Fruit fly (Drosophila melanogaster): ENCODE measurements around the gene CG34169.

The CG34169 gene

DNA sequence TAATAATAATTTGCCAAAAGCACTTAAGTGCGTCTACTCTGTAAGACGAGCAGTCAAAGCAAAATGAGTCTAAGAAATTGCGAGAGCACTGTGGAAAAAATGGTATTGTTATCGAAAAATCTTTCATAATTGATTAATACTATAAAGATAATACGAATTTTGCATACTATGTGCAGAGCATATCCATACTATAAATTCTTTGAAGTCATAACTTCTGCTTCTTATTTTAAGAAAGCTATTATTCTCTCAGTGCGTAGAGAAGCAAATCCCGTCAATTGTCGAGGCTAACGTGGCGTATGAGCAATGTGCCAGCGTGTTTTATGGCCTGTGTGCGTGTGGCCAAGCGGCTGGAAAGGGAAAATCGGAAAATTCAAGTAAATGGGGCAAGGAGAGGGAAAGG, 13.6 kb upstream of the CG34169 start (continued):
- TF ChIP-seq sc (optimal IDR thresholded peaks at IDR 0.05) (no peak), sc (GFP tag; optimal IDR thresholded peaks at IDR 0.05) (no peak), trh (GFP tag; optimal IDR thresholded peaks at IDR 0.05) (no peak), ind (GFP tag; optimal IDR thresholded peaks at IDR 0.05) (no peak), CG1529 (GFP tag; optimal IDR thresholded peaks at IDR 0.05) (no peak), bigmax (GFP tag; optimal IDR thresholded peaks at IDR 0.05) (no peak), CG12391 (tag; optimal IDR thresholded peaks at IDR 0.05) (no peak), CG12071 (GFP tag; optimal IDR thresholded peaks at IDR 0.05) (no peak), CG10959 (GFP tag; IDR thresholded peaks at IDR 0.05) (no peak), Blimp-1 (GFP tag; optimal IDR thresholded peaks at IDR 0.05) (no peak), Camta (GFP tag; optimal IDR thresholded peaks at IDR 0.05) (no peak), abd-A (tag; optimal IDR thresholded peaks at IDR 0.05) (peak; percentile 63), CG18262 (tag; optimal IDR thresholded peaks at IDR 0.05) (no peak), Sox102F (GFP tag; optimal IDR thresholded peaks at IDR 0.05) (peak; percentile 25), Neu2 (GFP tag; optimal IDR thresholded peaks at IDR 0.05; ENCODE audit: borderline replicate concordance) (no peak), CG7786 (GFP tag; optimal IDR thresholded peaks at IDR 0.05) (no peak), inv (GFP tag; IDR thresholded peaks at IDR 0.05; ENCODE audit: partially characterized antibody) (no peak), CG2120 (GFP tag; optimal IDR thresholded peaks at IDR 0.05) (peak; percentile 52), Mad (GFP tag; optimal IDR thresholded peaks at IDR 0.05) (no peak), CG5953 (GFP tag; IDR thresholded peaks at IDR 0.05) (no peak), E2f1 (GFP tag; IDR thresholded peaks at IDR 0.05) (no peak), CG1792 (GFP tag; optimal IDR thresholded peaks at IDR 0.05) (no peak), sug (tag; optimal IDR thresholded peaks at IDR 0.05) (no peak), Dad (GFP tag; optimal IDR thresholded peaks at IDR 0.05) (no peak), CG43689 (GFP tag; IDR thresholded peaks at IDR 0.05) (no peak), ATbp (GFP tag; optimal IDR thresholded peaks at IDR 0.05) (no peak), Fer3 (tag; optimal IDR thresholded peaks at IDR 0.05) (peak; percentile 6), CG11723 (GFP tag; optimal IDR thresholded peaks at IDR 0.05) (no peak), tgo (GFP tag; IDR thresholded peaks at IDR 0.05) (no peak), Ets65A (GFP tag) (peak; percentile 69), Jarid2 (GFP tag; optimal IDR thresholded peaks at IDR 0.05) (no peak), CG16813 (GFP tag; IDR thresholded peaks at IDR 0.05; ENCODE audit: partially characterized antibody) (no peak), vfl (GFP tag; optimal IDR thresholded peaks at IDR 0.05) (no peak), Antp (GFP tag; optimal IDR thresholded peaks at IDR 0.05) (no peak), CG32767 (GFP tag; IDR thresholded peaks at IDR 0.05) (peak; percentile 49; the same call in 1 of the 2 replicates), Hr51 (GFP tag; optimal IDR thresholded peaks at IDR 0.05) (peak in 1 of 2 experiments; percentile 48), z (GFP tag; IDR thresholded peaks at IDR 0.05) (no peak), CG33213 (GFP tag; optimal IDR thresholded peaks at IDR 0.05) (no peak), fu2 (GFP tag; optimal IDR thresholded peaks at IDR 0.05) (no peak), sima (GFP tag; optimal IDR thresholded peaks at IDR 0.05) (no peak), CTCF (GFP tag; optimal IDR thresholded peaks at IDR 0.05) (no peak), CG15011 (GFP tag; optimal IDR thresholded peaks at IDR 0.05) (no peak), dan (GFP tag; IDR thresholded peaks at IDR 0.05) (no peak), knrl (GFP tag; IDR thresholded peaks at IDR 0.05; ENCODE audit: partially characterized antibody) (no peak), CG2678 (tag; optimal IDR thresholded peaks at IDR 0.05) (peak; percentile 57), CG13424 (tag; optimal IDR thresholded peaks at IDR 0.05) (peak; percentile 34), Oaz (GFP tag; IDR thresholded peaks at IDR 0.05) (no peak), repo (GFP tag; optimal IDR thresholded peaks at IDR 0.05) (no peak), ssp (GFP tag; IDR thresholded peaks at IDR 0.05) (no peak), Hmr (GFP tag; optimal IDR thresholded peaks at IDR 0.05) (peak; percentile 43), Gug (GFP tag; IDR thresholded peaks at IDR 0.05) (0 out of 4 replicates have a peak, but pooled peaks have one; percentile 7), Doc3 (GFP tag; IDR thresholded peaks at IDR 0.05; ENCODE audit: partially characterized antibody) (no peak), lilli (GFP tag; optimal IDR thresholded peaks at IDR 0.05) (peak; percentile 26)
